Worm (Caenorhabditis elegans) whole organism, L4/young adult: ENCODE data around the gene srh-246.

Experiments
- dao-5 ChIP-seq: sonication (generic microtip); optimal IDR thresholded peaks from 2 replicates; lab custom pipeline; 2016; ENCODE audit warnings: missing genotype, missing genetic modification characterization, moderate library complexity, missing compliant biosample characterization
- him-1 ChIP-seq: sonication (generic microtip); optimal IDR thresholded peaks from 2 replicates; lab custom pipeline; 2016; ENCODE audit warnings: missing genotype, missing genetic modification reagents, missing genetic modification characterization, missing compliant biosample characterization

DNA sequence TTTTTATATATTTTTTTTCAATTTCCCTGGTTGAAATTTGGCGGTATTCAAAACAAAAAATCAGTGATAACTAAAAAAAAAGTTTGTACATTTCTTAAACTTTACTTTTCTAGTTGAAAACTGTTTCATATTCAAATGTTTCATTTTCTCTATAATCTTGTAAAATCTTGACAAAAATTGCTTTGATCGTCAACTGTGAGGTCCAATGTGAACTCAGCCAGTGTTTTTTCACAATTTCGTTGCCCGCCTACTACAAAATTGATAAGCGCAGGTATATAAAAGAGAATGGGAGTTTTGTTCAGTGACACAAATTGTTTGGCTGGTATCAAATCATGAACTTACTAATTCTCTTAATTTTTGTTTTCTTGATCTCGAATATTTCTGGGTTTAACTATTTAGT is 10.7 kb downstream of the srh-246 start, which contains the start of gene ugt-42:
- no peak for TF ChIP-seq him-1 (tag; lab: Kevin White, UChicago)
- TF ChIP-seq dao-5 (tag; lab: Kevin White, UChicago) = no peak
